Worm (Caenorhabditis elegans): Measurements from ENCODE around the gene cest-30.

The cest-30 gene

DNA sequence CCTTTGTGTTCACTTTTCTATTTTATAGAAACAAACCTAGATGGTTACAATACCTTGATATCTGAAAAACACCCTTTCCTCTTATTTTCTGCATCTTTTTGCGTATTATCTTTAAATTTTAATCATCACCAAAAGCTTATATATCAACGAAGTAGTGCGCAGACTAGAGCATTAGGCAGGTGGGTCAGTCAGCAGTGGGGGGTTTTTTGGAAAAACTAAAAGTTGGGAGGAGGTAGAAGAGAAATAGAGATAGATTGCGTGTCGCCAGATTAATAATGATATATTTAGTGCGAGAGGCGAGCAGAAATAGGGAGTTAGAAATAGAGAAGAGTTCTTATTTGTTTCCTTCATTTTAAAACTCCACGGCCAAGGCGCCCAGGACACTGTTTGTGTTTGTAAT, 38.3 kb upstream of the cest-30 start:
- TF ChIP-seq pha-4 (tag; optimal IDR thresholded peaks at IDR 0.05) (peak; percentile 13), nhr-76 (tag; optimal IDR thresholded peaks at IDR 0.05) (no peak)

DNA sequence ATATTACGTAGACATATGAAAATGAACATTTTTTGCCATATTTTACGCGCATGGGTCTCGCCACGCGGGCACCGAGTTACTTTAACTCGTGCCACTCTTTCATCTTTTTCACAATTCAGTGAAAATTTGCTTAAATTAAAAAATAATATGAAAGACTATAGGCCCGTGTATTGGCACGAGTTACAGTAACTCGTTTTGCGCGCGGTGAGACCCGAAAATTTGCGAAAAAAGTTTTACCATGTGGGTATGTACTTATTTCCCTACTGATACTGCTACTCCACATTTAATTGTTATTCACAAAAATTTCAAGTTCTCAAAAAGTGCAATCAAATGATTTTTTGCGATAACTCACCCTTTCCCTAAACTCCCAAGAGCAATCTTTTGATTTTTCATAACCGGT, 34.8 kb upstream of the cest-30 start:
- no peak for TF ChIP-seq fkh-2 (tag; optimal IDR thresholded peaks at IDR 0.05)
- TF ChIP-seq nhr-12 (tag; optimal IDR thresholded peaks at IDR 0.05) = no peak
- no peak for TF ChIP-seq sea-2 (GFP tag; optimal IDR thresholded peaks at IDR 0.05)
- TF ChIP-seq ZK546.5 (tag; optimal IDR thresholded peaks at IDR 0.05) = no peak
- no peak for TF ChIP-seq tbx-2 (tag; optimal IDR thresholded peaks at IDR 0.05)
- TF ChIP-seq nhr-28 (tag; optimal IDR thresholded peaks at IDR 0.05) = no peak
- TF ChIP-seq unc-39 (tag; optimal IDR thresholded peaks at IDR 0.05) = no peak
- no peak for TF ChIP-seq nfya-1 (tag; optimal IDR thresholded peaks at IDR 0.05; ENCODE audit: insufficient read depth)
- no peak for TF ChIP-seq nhr-237 (tag; optimal IDR thresholded peaks at IDR 0.05)
- no peak for TF ChIP-seq mdl-1 (tag; optimal IDR thresholded peaks at IDR 0.05)

DNA sequence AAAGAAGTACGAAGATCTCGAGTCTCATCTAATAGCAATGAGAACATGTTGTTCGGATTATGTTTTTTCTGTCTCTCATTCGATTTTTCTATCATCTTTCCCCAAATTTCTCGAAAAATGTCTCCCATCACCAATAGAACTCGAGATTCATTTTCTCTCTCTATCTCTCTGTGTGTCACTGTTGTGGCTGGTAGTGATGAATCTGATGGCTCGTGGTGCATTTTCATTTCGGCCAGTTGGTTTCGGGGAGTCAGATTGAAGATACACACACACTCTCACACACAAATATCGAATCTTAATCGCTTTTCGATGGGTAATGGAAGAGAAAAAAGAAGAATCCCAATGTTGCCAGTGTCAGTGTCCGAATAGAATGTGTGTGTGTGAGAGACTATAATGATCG, 33.0 kb upstream of the cest-30 start:
- TF ChIP-seq nfya-1 (tag; optimal IDR thresholded peaks at IDR 0.05; ENCODE audit: insufficient read depth) (peak; percentile 34), egl-5 (tag; optimal IDR thresholded peaks at IDR 0.05) (peak; percentile 30), fkh-2 (tag; optimal IDR thresholded peaks at IDR 0.05) (no peak), skn-1 (tag; optimal IDR thresholded peaks at IDR 0.05) (no peak), unc-62 (GFP tag; optimal IDR thresholded peaks at IDR 0.05) (no peak), nhr-12 (tag; optimal IDR thresholded peaks at IDR 0.05) (no peak), ZK546.5 (tag; optimal IDR thresholded peaks at IDR 0.05) (no peak), R02D3.7 (tag; optimal IDR thresholded peaks at IDR 0.05) (no peak), hmg-11 (tag; optimal IDR thresholded peaks at IDR 0.05) (no peak), lsy-12 (tag; optimal IDR thresholded peaks at IDR 0.05) (no peak), nhr-25 (tag; optimal IDR thresholded peaks at IDR 0.05) (no peak), ztf-11 (tag; optimal IDR thresholded peaks at IDR 0.05) (no peak), lin-39 (tag; optimal IDR thresholded peaks at IDR 0.05) (peak; percentile 28), elt-3 (tag; optimal IDR thresholded peaks at IDR 0.05) (no peak)

DNA sequence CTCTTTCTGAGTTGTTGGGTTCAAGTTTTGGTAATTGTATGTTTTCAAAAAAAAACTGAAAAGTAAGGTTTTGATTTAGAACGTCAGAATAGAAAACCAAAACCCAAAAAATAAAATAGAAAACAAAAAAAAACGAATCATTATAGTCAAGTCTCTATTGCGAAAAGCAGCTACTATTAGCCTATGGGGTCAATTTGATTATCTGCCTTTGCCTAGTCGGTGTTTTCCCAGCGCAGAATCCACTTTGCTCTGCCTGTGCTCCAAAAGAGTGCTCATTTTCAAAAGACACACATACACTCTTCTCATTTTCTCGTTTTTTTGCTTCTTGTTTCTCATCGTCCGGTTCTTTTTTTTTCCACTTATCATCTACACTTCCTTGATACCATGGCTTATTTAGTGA, 25.8 kb upstream of the cest-30 start:
- no peak for TF ChIP-seq nhr-76 (tag; optimal IDR thresholded peaks at IDR 0.05)
- TF ChIP-seq pha-4 (tag; optimal IDR thresholded peaks at IDR 0.05) = no peak
- no peak for TF ChIP-seq elt-1 (tag; optimal IDR thresholded peaks at IDR 0.05)
- no peak for TF ChIP-seq jun-1 (tag; optimal IDR thresholded peaks at IDR 0.05)
- TF ChIP-seq sea-2 (GFP tag; optimal IDR thresholded peaks at IDR 0.05) = no peak
- no peak for TF ChIP-seq nhr-11 (tag; optimal IDR thresholded peaks at IDR 0.05)
- TF ChIP-seq nhr-43 (tag; optimal IDR thresholded peaks at IDR 0.05; ENCODE audit: poor library complexity, severe bottlenecking) = no peak

DNA sequence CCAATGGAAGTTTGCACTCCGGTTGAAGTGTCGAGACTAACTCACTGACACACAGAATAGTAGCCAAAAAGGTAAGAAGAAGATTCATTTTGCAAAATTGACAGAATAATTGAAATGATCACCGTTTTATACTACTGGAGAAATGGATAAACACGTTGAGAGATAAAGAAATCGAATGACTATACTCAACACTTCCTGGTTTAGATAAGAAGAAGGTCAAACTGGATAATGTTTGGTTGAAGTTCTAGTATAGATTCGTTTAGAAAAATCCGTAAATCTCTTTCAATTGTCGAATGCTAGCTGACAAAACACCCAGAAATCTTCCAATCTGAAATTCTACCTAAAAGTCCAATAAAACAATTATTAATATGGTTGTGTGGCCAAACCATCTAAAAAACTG, 24.4 kb upstream of the cest-30 start, which contains the start of gene Y49G5A.1:
Gene Y49G5A.1, minus strand, starts transcription at position 101 of the 400 bp plus-strand sequence.
- TF ChIP-seq egl-5 (tag; optimal IDR thresholded peaks at IDR 0.05) (no peak), jun-1 (tag; optimal IDR thresholded peaks at IDR 0.05) (no peak), nhr-43 (tag; optimal IDR thresholded peaks at IDR 0.05; ENCODE audit: poor library complexity, severe bottlenecking) (no peak), fkh-10 (GFP tag; optimal IDR thresholded peaks at IDR 0.05) (no peak), ztf-4 (tag; optimal IDR thresholded peaks at IDR 0.05) (no peak), aly-2 (tag; optimal IDR thresholded peaks at IDR 0.05) (no peak), fkh-2 (tag; optimal IDR thresholded peaks at IDR 0.05) (no peak), nhr-76 (tag; optimal IDR thresholded peaks at IDR 0.05) (no peak)

DNA sequence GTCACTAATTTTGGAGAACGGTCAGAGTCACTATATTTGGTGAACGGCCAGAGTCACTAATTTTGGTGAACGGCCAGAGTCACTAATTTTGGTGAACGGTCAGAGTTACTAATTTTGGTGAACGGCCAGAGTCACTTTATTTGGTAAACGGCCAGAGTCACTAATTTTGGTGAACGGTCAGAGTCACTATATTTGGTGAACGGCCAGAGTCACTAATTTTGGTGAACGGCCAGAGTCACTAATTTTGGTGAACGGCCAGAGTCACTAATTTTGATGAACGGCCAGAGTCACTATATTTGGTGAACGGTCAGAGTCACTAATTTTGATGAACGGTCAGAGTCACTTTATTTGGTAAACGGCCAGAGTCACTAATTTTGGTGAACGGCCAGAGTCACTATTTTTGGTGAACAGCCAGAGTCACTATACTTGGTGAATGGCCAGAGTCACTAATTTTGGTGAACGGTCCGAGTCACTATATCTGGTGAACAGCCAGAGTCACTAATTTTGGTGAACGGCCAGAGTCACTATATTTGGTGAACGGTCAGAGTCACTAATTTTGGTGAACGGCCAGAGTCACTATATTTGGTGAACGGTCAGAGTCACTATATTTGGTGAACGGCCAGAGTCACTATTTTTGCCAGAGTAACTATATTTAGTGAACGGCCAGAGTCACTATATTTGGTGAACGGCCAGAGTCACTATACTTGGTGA, 21.5 kb upstream of the cest-30 start:
- TF ChIP-seq lsy-12 (tag; optimal IDR thresholded peaks at IDR 0.05) (peak; percentile 67), nhr-43 (tag; optimal IDR thresholded peaks at IDR 0.05; ENCODE audit: poor library complexity, severe bottlenecking) (peak; percentile 10)

DNA sequence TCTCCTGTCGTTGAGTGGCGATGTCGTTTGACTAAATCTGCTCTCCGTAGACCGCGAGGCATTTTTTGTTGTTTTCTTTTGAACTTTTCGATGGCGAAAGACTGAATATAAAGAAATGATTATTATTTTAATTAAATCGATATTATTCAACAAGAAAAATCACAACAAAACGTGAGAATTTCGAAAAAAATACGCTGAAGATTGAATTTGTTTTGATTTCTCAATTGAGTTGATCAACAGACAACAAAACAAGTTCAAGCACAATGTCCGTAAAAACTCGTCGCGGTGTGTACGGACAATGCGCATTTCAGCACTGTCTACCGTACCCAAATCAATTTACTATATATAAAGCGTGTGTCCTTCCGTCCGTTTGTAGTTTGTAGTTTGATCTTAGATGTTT, 15.1 kb upstream of the cest-30 start, which contains the start of gene B0238.9:
Gene B0238.9, minus strand, starts transcription at position 101 of the 400 bp plus-strand sequence.
- TF ChIP-seq lin-15B (tag; optimal IDR thresholded peaks at IDR 0.05) (no peak), unc-39 (tag; optimal IDR thresholded peaks at IDR 0.05) (no peak), sea-2 (GFP tag; optimal IDR thresholded peaks at IDR 0.05) (no peak), lsy-12 (tag; optimal IDR thresholded peaks at IDR 0.05) (no peak), nhr-12 (tag; optimal IDR thresholded peaks at IDR 0.05) (no peak), tbx-2 (tag; optimal IDR thresholded peaks at IDR 0.05) (no peak)

Data from whole organism, L3 larva.